Worm (Caenorhabditis elegans): ENCODE results near the gene Y62H9A.12.

ce11 chrX:11870393-11870792 is 43.5 kb upstream of the Y62H9A.12 start:
- TF ChIP-seq nhr-237 (tag; optimal IDR thresholded peaks at IDR 0.05) (no peak), drap-1 (GFP tag; optimal IDR thresholded peaks at IDR 0.05) (no peak)
